Fruit fly (Drosophila melanogaster) whole organism, embryonic: ENCODE results near the gene Pdxk.
A peak's percentile ranks its signal among the peaks of the same experiment; 100 is the strongest.

Experiments
- BtbVII ChIP-seq: fragments of 200-800 bp; sonication (Bioruptor generic); optimal IDR thresholded peaks from 3 replicates; lab custom pipeline; 2017; ENCODE audit warnings: missing biosample characterization, mild to moderate bottlenecking, missing genetic modification characterization
- CG10267 ChIP-seq: fragments of 200-800 bp; sonication (Bioruptor generic); optimal IDR thresholded peaks from 2 replicates; lab custom pipeline; 2018; ENCODE audit warnings: missing biosample characterization, mild to moderate bottlenecking, missing genetic modification characterization, moderate library complexity
- CG10366 ChIP-seq: fragments of 200-800 bp; sonication (Bioruptor generic); IDR thresholded peaks from 2 replicates; pipeline ENCODE4 v1.3.6; 2022; ENCODE audit warnings: missing biosample characterization, missing genetic modification characterization
- CG10431 ChIP-seq: fragments of 200-800 bp; sonication (Bioruptor generic); optimal IDR thresholded peaks from 3 replicates; lab custom pipeline; 2018; ENCODE audit warnings: missing biosample characterization, mild to moderate bottlenecking, missing genetic modification characterization
- CG10654 ChIP-seq: fragments of 200-800 bp; sonication (Bioruptor generic); optimal IDR thresholded peaks from 2 replicates; lab custom pipeline; 2016; ENCODE audit warnings: missing biosample characterization, missing genetic modification characterization
- CG10979 ChIP-seq: fragments of 200-800 bp; sonication (Bioruptor generic); optimal IDR thresholded peaks from 2 replicates; lab custom pipeline; 2018; ENCODE audit warnings: missing biosample characterization, mild to moderate bottlenecking, missing genetic modification characterization, moderate library complexity
- CG13123 ChIP-seq: fragments of 200-800 bp; sonication (Bioruptor generic); optimal IDR thresholded peaks from 2 replicates; lab custom pipeline; 2016; ENCODE audit warnings: missing biosample characterization, missing genetic modification characterization
- CG13296 ChIP-seq: fragments of 200-800 bp; sonication (Bioruptor generic); optimal IDR thresholded peaks from 3 replicates; lab custom pipeline; 2018; ENCODE audit warnings: missing biosample characterization, mild to moderate bottlenecking, missing genetic modification characterization
- CG13894 ChIP-seq: fragments of 200-800 bp; sonication (Bioruptor generic); optimal IDR thresholded peaks from 3 replicates; lab custom pipeline; 2018; ENCODE audit warnings: missing biosample characterization, mild to moderate bottlenecking, missing genetic modification characterization, moderate library complexity
- CG14667 ChIP-seq: fragments of 200-800 bp; sonication (Bioruptor generic); IDR thresholded peaks from 2 replicates; pipeline ENCODE4 v1.3.6; 2022; ENCODE audit warnings: missing biosample characterization, missing genetic modification characterization
- CG2199 ChIP-seq: fragments of 200-800 bp; sonication (Bioruptor generic); IDR thresholded peaks from 3 replicates; pipeline ENCODE4 v1.3.6; 2022; ENCODE audit warnings: missing biosample characterization, missing genetic modification characterization
- CG2678 ChIP-seq: fragments of 200-800 bp; sonication (Bioruptor generic); optimal IDR thresholded peaks from 3 replicates; lab custom pipeline; 2019; ENCODE audit warnings: missing biosample characterization, mild to moderate bottlenecking, missing genetic modification characterization, moderate library complexity
- CG30403 ChIP-seq: fragments of 200-800 bp; sonication (Bioruptor generic); optimal IDR thresholded peaks from 3 replicates; lab custom pipeline; 2016; ENCODE audit warnings: missing biosample characterization, missing genetic modification characterization
- CG32532 ChIP-seq: fragments of 200-800 bp; sonication (Bioruptor generic); IDR thresholded peaks from 2 replicates; pipeline ENCODE4 v1.3.6; 2022; ENCODE audit warnings: missing biosample characterization, missing genetic modification characterization
- CG3281 ChIP-seq: fragments of 200-800 bp; sonication (Bioruptor generic); optimal IDR thresholded peaks from 3 replicates; lab custom pipeline; 2017; ENCODE audit warnings: missing biosample characterization, mild to moderate bottlenecking, missing genetic modification characterization
- CG4730 ChIP-seq: fragments of 200-800 bp; sonication (Bioruptor generic); IDR thresholded peaks from 2 replicates; pipeline ENCODE4 v1.3.6; 2022; ENCODE audit warnings: missing biosample characterization, missing genetic modification characterization
- CG7357 ChIP-seq: fragments of 200-800 bp; sonication (Bioruptor generic); IDR thresholded peaks from 3 replicates; pipeline ENCODE4 v1.3.6; 2022; ENCODE audit warnings: missing biosample characterization, missing genetic modification characterization
- CG8281 ChIP-seq: fragments of 200-800 bp; sonication (Bioruptor generic); optimal IDR thresholded peaks from 2 replicates; lab custom pipeline; 2018; ENCODE audit warnings: missing biosample characterization, mild to moderate bottlenecking, missing genetic modification characterization, moderate library complexity
- CG8388 ChIP-seq: fragments of 200-800 bp; sonication (Bioruptor generic); optimal IDR thresholded peaks from 2 replicates; lab custom pipeline; 2019; ENCODE audit warnings: missing biosample characterization, mild to moderate bottlenecking, missing genetic modification characterization, moderate library complexity
- CG9727 ChIP-seq: fragments of 200-800 bp; sonication (Bioruptor generic); optimal IDR thresholded peaks from 3 replicates; lab custom pipeline; 2017; ENCODE audit warnings: missing biosample characterization, mild to moderate bottlenecking, missing genetic modification characterization
- Drgx ChIP-seq: fragments of 200-800 bp; sonication (Bioruptor generic); IDR thresholded peaks from 2 replicates; pipeline ENCODE4 v1.3.6; 2022; ENCODE audit warnings: missing biosample characterization, missing genetic modification characterization
- Hand ChIP-seq: fragments of 200-800 bp; sonication (Bioruptor generic); optimal IDR thresholded peaks from 2 replicates; lab custom pipeline; 2017; ENCODE audit warnings: mild to moderate bottlenecking, missing biosample characterization, missing genetic modification reagents, missing genetic modification characterization
- Hr39 ChIP-seq: fragments of >200 bp; optimal IDR thresholded peaks from 2 replicates; lab custom pipeline; 2017
- MTF-1 ChIP-seq: fragments of 200-800 bp; sonication (Bioruptor generic); optimal IDR thresholded peaks from 2 replicates; lab custom pipeline; 2018; ENCODE audit warnings: missing biosample characterization, mild to moderate bottlenecking, missing genetic modification characterization, borderline replicate concordance
- Meics ChIP-seq: fragments of 200-800 bp; sonication (Bioruptor generic); optimal IDR thresholded peaks from 2 replicates; lab custom pipeline; 2017; ENCODE audit warnings: missing biosample characterization, mild to moderate bottlenecking, missing genetic modification characterization
- Nf-YC ChIP-seq: fragments of 200-800 bp; optimal IDR thresholded peaks from 3 replicates; lab custom pipeline; 2019; ENCODE audit warnings: missing biosample characterization, mild to moderate bottlenecking, missing genetic modification characterization, moderate library complexity
- PHDP ChIP-seq: fragments of 200-800 bp; sonication (Bioruptor generic); optimal IDR thresholded peaks from 3 replicates; lab custom pipeline; 2018; ENCODE audit warnings: missing biosample characterization, mild to moderate bottlenecking, missing genetic modification characterization, moderate library complexity
- Six4 ChIP-seq: fragments of 200-800 bp; sonication (Bioruptor generic); optimal IDR thresholded peaks from 2 replicates; lab custom pipeline; 2016; ENCODE audit warnings: missing biosample characterization, missing genetic modification characterization
- Sox102F ChIP-seq: fragments of 200-800 bp; sonication (Bioruptor generic); optimal IDR thresholded peaks from 2 replicates; lab custom pipeline; 2018; ENCODE audit warnings: missing biosample characterization, mild to moderate bottlenecking, missing genetic modification characterization, moderate library complexity
- Ssrp ChIP-seq: fragments of 200-800 bp; sonication (Bioruptor generic); optimal IDR thresholded peaks from 2 replicates; lab custom pipeline; 2018; ENCODE audit warnings: missing biosample characterization, mild to moderate bottlenecking, missing genetic modification characterization, moderate library complexity
- TFAM ChIP-seq: fragments of 200-800 bp; sonication (Bioruptor generic); optimal IDR thresholded peaks from 2 replicates; lab custom pipeline; 2017; ENCODE audit warnings: missing biosample characterization, missing genetic modification characterization, inconsistent platforms
- Taf1 ChIP-seq: fragments of 200-800 bp; sonication (Bioruptor generic); IDR thresholded peaks from 2 replicates; pipeline ENCODE4 v1.3.6; 2022; ENCODE audit warnings: missing biosample characterization, missing genetic modification characterization
- ap ChIP-seq: fragments of 200-800 bp; sonication (Bioruptor generic); IDR thresholded peaks from 2 replicates; pipeline ENCODE4 v1.3.6; 2022; ENCODE audit warnings: missing biosample characterization, missing genetic modification characterization
- bbx ChIP-seq: fragments of 200-800 bp; sonication (Bioruptor generic); IDR thresholded peaks from 2 replicates; pipeline ENCODE4 v1.3.6; 2022; ENCODE audit warnings: missing biosample characterization, missing genetic modification characterization; ENCODE audit not compliant: partially characterized antibody
- br ChIP-seq: fragments of >200 bp; optimal IDR thresholded peaks from 2 replicates; lab custom pipeline; 2017
- bsh ChIP-seq, 2 experiments: fragments of 200-800 bp; sonication (Bioruptor generic); optimal IDR thresholded peaks; 2 replicates each; lab custom pipeline; 2017 to 2018; ENCODE audit warnings: mild to moderate bottlenecking in 2 of 2, missing biosample characterization in 2 of 2, missing genetic modification characterization in 2 of 2, moderate library complexity in 1 of 2
- crol ChIP-seq: fragments of 200-800 bp; sonication (Bioruptor generic); IDR thresholded peaks from 2 replicates; pipeline ENCODE4 v1.3.6; 2022; ENCODE audit warnings: missing biosample characterization, missing genetic modification characterization
- fu2 ChIP-seq: fragments of 200-800 bp; sonication (Bioruptor generic); optimal IDR thresholded peaks from 2 replicates; lab custom pipeline; 2016; ENCODE audit warnings: missing biosample characterization, missing genetic modification characterization
- gsb ChIP-seq: fragments of 200-800 bp; sonication (Bioruptor generic); IDR thresholded peaks from 2 replicates; pipeline ENCODE4 v1.3.6; 2022; ENCODE audit warnings: missing biosample characterization, missing genetic modification characterization
- h ChIP-seq: fragments of >200 bp; optimal IDR thresholded peaks from 2 replicates; lab custom pipeline; 2017
- ham ChIP-seq: fragments of 200-800 bp; sonication (Bioruptor generic); IDR thresholded peaks from 2 replicates; pipeline ENCODE4 v1.3.6; 2022; ENCODE audit warnings: missing biosample characterization, missing genetic modification characterization
- jigr1 ChIP-seq: fragments of 200-800 bp; sonication (Bioruptor generic); IDR thresholded peaks from 3 replicates; pipeline ENCODE4 v1.3.6; 2022; ENCODE audit warnings: missing biosample characterization, missing genetic modification characterization
- ken ChIP-seq: fragments of 200-800 bp; sonication (Bioruptor generic); IDR thresholded peaks from 3 replicates; pipeline ENCODE4 v1.3.6; 2022; ENCODE audit warnings: missing biosample characterization, missing genetic modification characterization
- nerfin-1 ChIP-seq: fragments of 200-800 bp; sonication (Bioruptor generic); optimal IDR thresholded peaks from 3 replicates; lab custom pipeline; 2019; ENCODE audit warnings: missing biosample characterization, mild to moderate bottlenecking, missing genetic modification characterization, moderate library complexity
- nmo ChIP-seq: fragments of 200-800 bp; sonication (Bioruptor generic); optimal IDR thresholded peaks from 2 replicates; lab custom pipeline; 2018; ENCODE audit warnings: missing biosample characterization, mild to moderate bottlenecking, missing genetic modification characterization, moderate library complexity
- pnt ChIP-seq: fragments of 200-800 bp; sonication (Bioruptor generic); optimal IDR thresholded peaks from 3 replicates; lab custom pipeline; 2016; ENCODE audit warnings: missing biosample characterization, missing genetic modification characterization
- run ChIP-seq: fragments of 200-800 bp; sonication (Bioruptor generic); optimal IDR thresholded peaks from 3 replicates; lab custom pipeline; 2018; ENCODE audit warnings: missing biosample characterization, mild to moderate bottlenecking, missing genetic modification characterization
- sens ChIP-seq: fragments of 200-800 bp; sonication (Bioruptor generic); peaks from one replicate; lab custom pipeline; 2016; ENCODE audit warnings: missing biosample characterization, missing genetic modification characterization
- sim ChIP-seq: fragments of 200-800 bp; sonication (Bioruptor generic); IDR thresholded peaks from 2 replicates; pipeline ENCODE4 v1.3.6; 2022; ENCODE audit warnings: missing biosample characterization, missing genetic modification characterization
- sug ChIP-seq: fragments of 200-800 bp; optimal IDR thresholded peaks from 2 replicates; lab custom pipeline; 2019; ENCODE audit warnings: missing biosample characterization, mild to moderate bottlenecking, missing genetic modification characterization, moderate library complexity
- tx ChIP-seq: fragments of 200-800 bp; sonication (Bioruptor generic); optimal IDR thresholded peaks from 2 replicates; lab custom pipeline; 2016; ENCODE audit warnings: missing biosample characterization, missing genetic modification characterization
- vfl ChIP-seq: fragments of 200-800 bp; sonication (Bioruptor generic); optimal IDR thresholded peaks from 2 replicates; lab custom pipeline; 2016; ENCODE audit warnings: missing biosample characterization, missing genetic modification characterization
- z ChIP-seq: fragments of 200-800 bp; sonication (Bioruptor generic); IDR thresholded peaks from 3 replicates; pipeline ENCODE4 v1.3.6; 2022; ENCODE audit warnings: missing biosample characterization, missing genetic modification characterization
- zfh2 ChIP-seq: fragments of 200-800 bp; sonication (Bioruptor generic); optimal IDR thresholded peaks from 2 replicates; lab custom pipeline; 2016; ENCODE audit warnings: missing biosample characterization, missing genetic modification characterization

Pdxk gene

DNA sequence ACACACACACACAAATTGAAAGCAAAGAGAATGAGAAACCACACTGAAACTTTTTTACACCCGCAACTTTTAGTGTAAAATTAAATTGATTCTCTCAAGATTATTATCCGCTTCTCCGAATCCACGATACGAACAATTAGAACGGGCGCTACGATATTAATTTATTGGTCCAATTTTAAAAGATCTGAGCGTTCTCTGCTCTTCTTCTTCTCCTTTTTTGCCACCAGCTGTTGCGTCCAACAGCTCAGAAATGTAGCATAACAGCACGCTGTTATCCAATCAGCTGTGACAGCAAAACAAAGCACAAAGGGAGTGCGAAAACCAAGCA, 1.4 kb upstream of the Pdxk start, which contains the start of the genes UGP and Svip (continued):
- no peak for TF ChIP-seq CG8281 (tag; lab: Kevin White, UChicago)
- TF ChIP-seq tx = no peak
- no peak for TF ChIP-seq CG14667 (GFP tag; lab: Robert Waterston, UW)
- TF ChIP-seq Six4 (GFP tag; lab: Kevin White, UChicago) = no peak
- TF ChIP-seq CG10267 (tag; lab: Kevin White, UChicago) = peak; percentile 24
- no peak for TF ChIP-seq CG4730 (GFP tag; lab: Robert Waterston, UW)
- TF ChIP-seq CG2199 (GFP tag; lab: Robert Waterston, UW) = no peak
- no peak for TF ChIP-seq bsh (GFP tag; optimal IDR thresholded peaks at IDR 0.05; lab: Kevin White, UChicago)
- TF ChIP-seq CG10366 (GFP tag; lab: Robert Waterston, UW) = no peak
- TF ChIP-seq Meics (GFP tag; lab: Kevin White, UChicago) = no peak
- no peak for TF ChIP-seq CG10431 (GFP tag; lab: Kevin White, UChicago)
- no peak for TF ChIP-seq vfl
- TF ChIP-seq CG2678 = peak; percentile 1
- no peak for TF ChIP-seq h (lab: Kevin White, UChicago)
- TF ChIP-seq bbx = no peak
- TF ChIP-seq TFAM (GFP tag; lab: Kevin White, UChicago) = no peak
- TF ChIP-seq Ssrp (tag; lab: Kevin White, UChicago) = no peak
- no peak for TF ChIP-seq Taf1 (GFP tag; lab: Robert Waterston, UW)
- TF ChIP-seq CG9727 (GFP tag; lab: Kevin White, UChicago) = no peak
- no peak for TF ChIP-seq ap (GFP tag; lab: Robert Waterston, UW)
- no peak for TF ChIP-seq zfh2
- no peak for TF ChIP-seq CG10979
- no peak for TF ChIP-seq nerfin-1 (tag; lab: Kevin White, UChicago)
- no peak for TF ChIP-seq CG30403 (GFP tag; lab: Kevin White, UChicago)
- no peak for TF ChIP-seq CG8388 (GFP tag; lab: Kevin White, UChicago)
- no peak for TF ChIP-seq CG7357 (GFP tag; lab: Robert Waterston, UW)
- no peak for TF ChIP-seq gsb
- TF ChIP-seq Hr39 (lab: Kevin White, UChicago) = no peak
- no peak for TF ChIP-seq run (tag; lab: Kevin White, UChicago)
- no peak for TF ChIP-seq br (lab: Kevin White, UChicago)
- TF ChIP-seq CG10654 (GFP tag; lab: Kevin White, UChicago) = no peak
- no peak for TF ChIP-seq Hand
- no peak for TF ChIP-seq ken
- no peak for TF ChIP-seq pnt (GFP tag; lab: Kevin White, UChicago)
- TF ChIP-seq sug (tag; lab: Kevin White, UChicago) = peak; percentile 3
- TF ChIP-seq sens (GFP tag; lab: Kevin White, UChicago) = peak; percentile 54
- no peak for TF ChIP-seq CG13123
- no peak for TF ChIP-seq sim (GFP tag; lab: Robert Waterston, UW)
- TF ChIP-seq z (GFP tag; lab: Robert Waterston, UW) = no peak
- no peak for TF ChIP-seq Sox102F
- TF ChIP-seq CG3281 (GFP tag; lab: Kevin White, UChicago) = no peak
- TF ChIP-seq crol (GFP tag; lab: Robert Waterston, UW) = no peak
- no peak for TF ChIP-seq fu2 (GFP tag; lab: Kevin White, UChicago)
- TF ChIP-seq BtbVII = no peak
- TF ChIP-seq nmo (GFP tag; lab: Kevin White, UChicago) = no peak
- peak; percentile 65; the same call in 1 of the 2 replicates for TF ChIP-seq Drgx
- no peak; the same call in 1 of the 2 replicates for TF ChIP-seq CG32532 (GFP tag; lab: Robert Waterston, UW)
- TF ChIP-seq Nf-YC (tag; lab: Kevin White, UChicago) = no peak
- no peak for TF ChIP-seq CG13894 (tag; lab: Kevin White, UChicago)
- TF ChIP-seq jigr1 = no peak
- no peak for TF ChIP-seq MTF-1 (GFP tag; lab: Kevin White, UChicago)
- TF ChIP-seq ham (GFP tag; lab: Robert Waterston, UW) = no peak
- no peak for TF ChIP-seq PHDP (tag; lab: Kevin White, UChicago)
- TF ChIP-seq CG13296 (GFP tag; lab: Kevin White, UChicago) = peak; percentile 4
